Worm (Caenorhabditis elegans) whole organism, young adult: ENCODE results near the gene alh-7.

Experiments
- B0035.1 ChIP-seq: sonication (generic microtip); optimal IDR thresholded peaks from 2 replicates; lab custom pipeline; 2016; ENCODE audit warnings: missing genetic modification characterization, mild to moderate bottlenecking, missing compliant biosample characterization, missing genotype, missing genetic modification reagents
- D2030.7 ChIP-seq: fragments of 200-800 bp; sonication (Bioruptor generic); IDR thresholded peaks from 2 replicates; pipeline ENCODE4 v1.3.6; 2022; ENCODE audit warnings: missing genetic modification reagents, missing genetic modification characterization, missing compliant biosample characterization
- F23B12.7 ChIP-seq: sonication (generic microtip); optimal IDR thresholded peaks from 2 replicates; lab custom pipeline; 2017; ENCODE audit warnings: missing genetic modification characterization, mild to moderate bottlenecking, missing compliant biosample characterization, antibody characterized with exemption, moderate library complexity; ENCODE audit not compliant: insufficient read depth
- F33H1.4 ChIP-seq: fragments of 200-800 bp; sonication (Bioruptor generic); IDR thresholded peaks from 2 replicates; pipeline ENCODE4 v1.3.6; 2022; ENCODE audit warnings: missing genetic modification reagents, missing genetic modification characterization, missing compliant biosample characterization
- F37B4.10 ChIP-seq: fragments of 200-800 bp; sonication (Bioruptor generic); IDR thresholded peaks from 2 replicates; pipeline ENCODE4 v1.3.6; 2022; ENCODE audit warnings: missing genetic modification characterization, missing compliant biosample characterization
- F57C9.4 ChIP-seq: sonication (generic microtip); optimal IDR thresholded peaks from 2 replicates; lab custom pipeline; 2017; ENCODE audit warnings: mild to moderate bottlenecking, missing genetic modification characterization, missing compliant biosample characterization
- K11D2.4 ChIP-seq: fragments of 200-800 bp; sonication (Bioruptor generic); IDR thresholded peaks from 2 replicates; pipeline ENCODE4 v1.3.6; 2022; ENCODE audit warnings: missing genetic modification reagents, missing genetic modification characterization, missing compliant biosample characterization
- K12H6.12 ChIP-seq: fragments of 200-800 bp; sonication (Bioruptor generic); optimal IDR thresholded peaks from 2 replicates; lab custom pipeline; 2018; ENCODE audit warnings: mild to moderate bottlenecking, missing genetic modification characterization, missing compliant biosample characterization
- T26A5.8 ChIP-seq: sonication (generic microtip); optimal IDR thresholded peaks from 2 replicates; lab custom pipeline; 2016; ENCODE audit warnings: missing genetic modification characterization, missing compliant biosample characterization
- Y56A3A.18 ChIP-seq: fragments of 200-800 bp; sonication (Bioruptor generic); IDR thresholded peaks from 2 replicates; pipeline ENCODE4 v1.3.6; 2022; ENCODE audit warnings: missing genetic modification reagents, missing genetic modification characterization, missing compliant biosample characterization
- Y95B8A.8 ChIP-seq: fragments of 200-800 bp; sonication (Bioruptor generic); IDR thresholded peaks from 2 replicates; pipeline ENCODE4 v1.3.6; 2022; ENCODE audit warnings: missing genetic modification reagents, missing genetic modification characterization, missing compliant biosample characterization
- ama-1 ChIP-seq, 3 experiments: fragments of 150-350 bp in 1 of 3; sonication (generic microtip) in 2 of 3; optimal IDR thresholded peaks; 2 replicates each; lab custom pipeline; 2014 to 2018; ENCODE audit warnings: missing biosample characterization in 2 of 3, missing genetic modification characterization in 2 of 3, missing genetic modification reagents in 2 of 3
- atf-7 ChIP-seq: sonication (generic microtip); optimal IDR thresholded peaks from 2 replicates; lab custom pipeline; 2017; ENCODE audit warnings: mild to moderate bottlenecking, missing genetic modification characterization, missing compliant biosample characterization
- attf-5 ChIP-seq: fragments of 200-800 bp; sonication (Bioruptor generic); optimal IDR thresholded peaks from 2 replicates; lab custom pipeline; 2018; ENCODE audit warnings: mild to moderate bottlenecking, missing genetic modification characterization, missing compliant biosample characterization
- bed-2 ChIP-seq: fragments of 200-800 bp; sonication (Bioruptor generic); IDR thresholded peaks from 2 replicates; pipeline ENCODE4 v1.3.6; 2022; ENCODE audit warnings: missing genetic modification reagents, missing genetic modification characterization, missing compliant biosample characterization
- cebp-2 ChIP-seq: fragments of 200-800 bp; sonication (Bioruptor generic); IDR thresholded peaks from 2 replicates; pipeline ENCODE4 v1.3.6; 2022; ENCODE audit warnings: missing genetic modification characterization, missing compliant biosample characterization
- chd-7 ChIP-seq: sonication (generic microtip); optimal IDR thresholded peaks from 2 replicates; lab custom pipeline; 2016; ENCODE audit warnings: mild to moderate bottlenecking, missing genetic modification characterization, moderate library complexity, missing compliant biosample characterization
- dox-1 ChIP-seq: fragments of 200-800 bp; sonication (Bioruptor generic); IDR thresholded peaks from 2 replicates; pipeline ENCODE4 v1.3.6; 2022; ENCODE audit warnings: missing genetic modification reagents, missing genetic modification characterization, missing compliant biosample characterization
- dpl-1 ChIP-seq: fragments of 150-350 bp; optimal IDR thresholded peaks from 2 replicates; lab custom pipeline; 2014; ENCODE audit warnings: missing biosample characterization, missing genetic modification reagents, missing genetic modification characterization
- him-1 ChIP-seq: sonication (generic microtip); optimal IDR thresholded peaks from 2 replicates; lab custom pipeline; 2016; ENCODE audit warnings: missing genotype, missing genetic modification reagents, missing genetic modification characterization, missing compliant biosample characterization
- hmg-20 ChIP-seq: fragments of 200-800 bp; sonication (Bioruptor generic); IDR thresholded peaks from 2 replicates; pipeline ENCODE4 v1.3.6; 2022; ENCODE audit warnings: missing genetic modification reagents, missing genetic modification characterization, missing compliant biosample characterization
- let-607 ChIP-seq, 2 experiments: fragments of 200-800 bp in 1 of 2; sonication (Bioruptor generic) in 1 of 2; sonication (generic microtip) in 1 of 2; optimal IDR thresholded peaks; 2 replicates each; lab custom pipeline; 2016 to 2018; ENCODE audit warnings: mild to moderate bottlenecking in 2 of 2, missing compliant biosample characterization in 2 of 2, missing genetic modification characterization in 2 of 2, moderate library complexity in 2 of 2, missing genotype in 1 of 2
- lin-35 ChIP-seq, 3 experiments: fragments of 150-350 bp in 2 of 3; sonication (generic microtip) in 1 of 3; optimal IDR thresholded peaks; 2 replicates each; lab custom pipeline; 2014 to 2018; ENCODE audit warnings: missing biosample characterization in 3 of 3, missing genetic modification characterization in 3 of 3, missing genetic modification reagents in 3 of 3
- lsl-1 ChIP-seq: fragments of 200-800 bp; sonication (Bioruptor generic); optimal IDR thresholded peaks from 2 replicates; lab custom pipeline; 2018; ENCODE audit warnings: mild to moderate bottlenecking, missing genetic modification characterization, moderate library complexity, missing compliant biosample characterization
- lsy-27 ChIP-seq: sonication (generic microtip); optimal IDR thresholded peaks from 2 replicates; lab custom pipeline; 2017; ENCODE audit warnings: missing genetic modification characterization, mild to moderate bottlenecking, missing compliant biosample characterization, antibody characterized with exemption, missing genotype, borderline replicate concordance; ENCODE audit not compliant: insufficient read depth
- madf-3 ChIP-seq: fragments of 200-800 bp; sonication (Bioruptor generic); IDR thresholded peaks from 2 replicates; pipeline ENCODE4 v1.3.6; 2022; ENCODE audit warnings: missing genetic modification reagents, missing genetic modification characterization, missing compliant biosample characterization
- madf-6 ChIP-seq: fragments of 200-800 bp; sonication (Bioruptor generic); IDR thresholded peaks from 2 replicates; pipeline ENCODE4 v1.3.6; 2022; ENCODE audit warnings: missing genetic modification reagents, missing genetic modification characterization, missing compliant biosample characterization
- mcd-1 ChIP-seq: fragments of 200-800 bp; sonication (Bioruptor generic); IDR thresholded peaks from 2 replicates; pipeline ENCODE4 v1.3.6; 2022; ENCODE audit warnings: missing genetic modification reagents, missing genetic modification characterization, missing compliant biosample characterization
- nfya-1 ChIP-seq: sonication (generic microtip); optimal IDR thresholded peaks from 2 replicates; lab custom pipeline; 2017; ENCODE audit warnings: antibody characterized with exemption, missing compliant biosample characterization, missing genetic modification characterization, borderline replicate concordance; ENCODE audit not compliant: insufficient read depth
- nfya-2 ChIP-seq: fragments of 200-800 bp; sonication (Bioruptor generic); IDR thresholded peaks from 2 replicates; pipeline ENCODE4 v1.3.6; 2022; ENCODE audit warnings: missing genetic modification reagents, missing genetic modification characterization, missing compliant biosample characterization
- nhr-179 ChIP-seq: sonication (generic microtip); optimal IDR thresholded peaks from 2 replicates; lab custom pipeline; 2016; ENCODE audit warnings: mild to moderate bottlenecking, missing genetic modification characterization, missing compliant biosample characterization
- nhr-80 ChIP-seq: sonication (generic microtip); optimal IDR thresholded peaks from 2 replicates; lab custom pipeline; 2016; ENCODE audit warnings: missing genetic modification characterization, missing compliant biosample characterization
- nhr-90 ChIP-seq: sonication (generic microtip); optimal IDR thresholded peaks from 2 replicates; lab custom pipeline; 2016; ENCODE audit warnings: missing genotype, mild to moderate bottlenecking, missing genetic modification characterization, missing compliant biosample characterization
- pbrm-1 ChIP-seq: fragments of 200-800 bp; sonication (Bioruptor generic); IDR thresholded peaks from 2 replicates; pipeline ENCODE4 v1.3.6; 2022; ENCODE audit warnings: missing genetic modification reagents, missing genetic modification characterization, missing compliant biosample characterization
- pha-4 ChIP-seq: fragments of 150-350 bp; sonication (generic microtip); optimal IDR thresholded peaks from 2 replicates; lab custom pipeline; 2014; ENCODE audit warnings: missing biosample characterization, missing genetic modification reagents, missing genetic modification characterization
- rcor-1 ChIP-seq: fragments of 200-800 bp; sonication (Bioruptor generic); IDR thresholded peaks from 2 replicates; pipeline ENCODE4 v1.3.6; 2022; ENCODE audit warnings: missing genetic modification reagents, missing genetic modification characterization, missing compliant biosample characterization
- sdz-38 ChIP-seq: sonication (generic microtip); optimal IDR thresholded peaks from 2 replicates; lab custom pipeline; 2016; ENCODE audit warnings: missing genotype, missing genetic modification characterization, missing compliant biosample characterization
- snpc-3.4 ChIP-seq: sonication (generic microtip); optimal IDR thresholded peaks from 2 replicates; lab custom pipeline; 2017; ENCODE audit warnings: missing genetic modification characterization, mild to moderate bottlenecking, missing compliant biosample characterization, antibody characterized with exemption, moderate library complexity, missing genotype, missing genetic modification reagents
- snpc-4 ChIP-seq, 5 experiments: fragments of 150-350 bp in 1 of 5; sonication (generic microtip) in 4 of 5; optimal IDR thresholded peaks; 2 replicates each; lab custom pipeline; 2014 to 2018; ENCODE audit warnings: missing genetic modification characterization in 5 of 5, missing biosample characterization in 3 of 5, antibody characterized with exemption in 2 of 5, mild to moderate bottlenecking in 2 of 5, missing compliant biosample characterization in 2 of 5, missing genotype in 2 of 5, moderate library complexity in 2 of 5, missing genetic modification reagents in 1 of 5
- somi-1 ChIP-seq: fragments of 200-800 bp; sonication (Bioruptor generic); optimal IDR thresholded peaks from 2 replicates; lab custom pipeline; 2018; ENCODE audit warnings: mild to moderate bottlenecking, missing genetic modification characterization, missing compliant biosample characterization
- tlf-1 ChIP-seq: fragments of 200-800 bp; sonication (Bioruptor generic); optimal IDR thresholded peaks from 2 replicates; lab custom pipeline; 2018; ENCODE audit warnings: mild to moderate bottlenecking, missing genetic modification characterization, missing compliant biosample characterization
- unc-62 ChIP-seq: fragments of 150-350 bp; optimal IDR thresholded peaks from 2 replicates; lab custom pipeline; 2014; ENCODE audit warnings: missing biosample characterization, missing genetic modification reagents, missing genetic modification characterization
- zfh-2 ChIP-seq: fragments of 200-800 bp; sonication (Bioruptor generic); conservative IDR thresholded peaks from 2 replicates; pipeline ENCODE4 v1.3.6; 2022; ENCODE audit warnings: missing genetic modification reagents, missing genetic modification characterization, missing compliant biosample characterization
- ztf-26 ChIP-seq: sonication (generic microtip); optimal IDR thresholded peaks from 2 replicates; lab custom pipeline; 2017; ENCODE audit warnings: missing genetic modification characterization, missing compliant biosample characterization
- ztf-6 ChIP-seq: fragments of 200-800 bp; sonication (Bioruptor generic); IDR thresholded peaks from 2 replicates; pipeline ENCODE4 v1.3.6; 2022; ENCODE audit warnings: missing genetic modification reagents, missing genetic modification characterization, missing compliant biosample characterization

Gene alh-7

ce11 chrII:13460592-13461395 is 30.8 kb downstream of the alh-7 start, which contains the start of gene pqn-27 (continued):
- peak; percentile 80 for TF ChIP-seq pha-4
- TF ChIP-seq lsl-1 (GFP tag; lab: Kevin White, UChicago), result peak; percentile 11
- no peak for TF ChIP-seq nhr-179
- TF ChIP-seq F37B4.10, result no peak
- TF ChIP-seq zfh-2 (GFP tag; lab: Robert Waterston, UW), result 0 out of 2 replicates have a peak, but pooled peaks have one; percentile 18
- peak; percentile 54 for TF ChIP-seq mcd-1 (GFP tag; lab: Robert Waterston, UW)
- TF ChIP-seq bed-2, result no peak
- TF ChIP-seq madf-3 (GFP tag; lab: Robert Waterston, UW), result no peak
- TF ChIP-seq cebp-2 (GFP tag; lab: Robert Waterston, UW), result no peak
- TF ChIP-seq snpc-4 (GFP tag; optimal IDR thresholded peaks at IDR 0.05; lab: Kevin White, UChicago), result no peak
- TF ChIP-seq snpc-4 (tag; optimal IDR thresholded peaks at IDR 0.05; lab: Kevin White, UChicago), result peak in 1 of 4 experiments; percentile 46
- peak; percentile 44; the same call in 1 of the 2 replicates for TF ChIP-seq rcor-1
- no peak for TF ChIP-seq unc-62 (GFP tag; lab: Kevin White, UChicago)
- TF ChIP-seq lsy-27 (tag; lab: Kevin White, UChicago), result no peak
- peak; percentile 85 for TF ChIP-seq ztf-26 (tag; lab: Kevin White, UChicago)
- TF ChIP-seq Y95B8A.8 (GFP tag; lab: Robert Waterston, UW), result peak; percentile 66; the same call in 1 of the 2 replicates
- TF ChIP-seq D2030.7 (GFP tag; lab: Robert Waterston, UW), result no peak
- peak; percentile 23 for TF ChIP-seq T26A5.8 (tag; lab: Kevin White, UChicago)
- no peak for TF ChIP-seq ztf-6 (GFP tag; lab: Robert Waterston, UW)
- peak; percentile 79; the same call in 1 of the 2 replicates for TF ChIP-seq Y56A3A.18 (GFP tag; lab: Robert Waterston, UW)
- TF ChIP-seq nfya-1 (tag; lab: Kevin White, UChicago), result no peak
- peak; percentile 58 for TF ChIP-seq somi-1 (GFP tag; lab: Kevin White, UChicago)
- TF ChIP-seq chd-7, result peak; percentile 62
- no peak for TF ChIP-seq dpl-1 (GFP tag; lab: Kevin White, UChicago)
- peak; percentile 56 for TF ChIP-seq tlf-1
- TF ChIP-seq dox-1 (GFP tag; lab: Robert Waterston, UW), result peak; percentile 46
- peak; percentile 97 for TF ChIP-seq ama-1 (optimal IDR thresholded peaks at IDR 0.05; lab: Kevin White, UChicago)
- peak in 1 of 2 experiments; percentile 39 for TF ChIP-seq ama-1 (GFP tag; optimal IDR thresholded peaks at IDR 0.05; lab: Kevin White, UChicago)
- TF ChIP-seq K12H6.12 (tag; lab: Kevin White, UChicago), result peak; percentile 71
- TF ChIP-seq atf-7 (tag; lab: Kevin White, UChicago), result peak; percentile 81
- no peak for TF ChIP-seq F33H1.4
- peak; percentile 44 for TF ChIP-seq attf-5 (GFP tag; lab: Kevin White, UChicago)
- no peak for TF ChIP-seq F57C9.4
- TF ChIP-seq snpc-3.4, result peak; percentile 8
- peak; percentile 50 for TF ChIP-seq F23B12.7 (tag; lab: Kevin White, UChicago)
- TF ChIP-seq nhr-80, result peak; percentile 36
- TF ChIP-seq him-1 (tag; lab: Kevin White, UChicago), result no peak
- TF ChIP-seq sdz-38, result no peak
- peak; percentile 52; the same call in 1 of the 2 replicates for TF ChIP-seq pbrm-1 (GFP tag; lab: Robert Waterston, UW)
- TF ChIP-seq madf-6 (GFP tag; lab: Robert Waterston, UW), result peak; percentile 68
- peak; percentile 40; the same call in 1 of the 2 replicates for TF ChIP-seq K11D2.4 (GFP tag; lab: Robert Waterston, UW)
- TF ChIP-seq B0035.1 (tag; lab: Kevin White, UChicago), result peak; percentile 32
- peak in 1 of 3 experiments; percentile 54 for TF ChIP-seq lin-35 (GFP tag; optimal IDR thresholded peaks at IDR 0.05; lab: Kevin White, UChicago)
- no peak for TF ChIP-seq nfya-2 (GFP tag; lab: Robert Waterston, UW)
- TF ChIP-seq nhr-90, result no peak
- TF ChIP-seq hmg-20 (GFP tag; lab: Robert Waterston, UW), result 0 out of 2 replicates have a peak, but pooled peaks have one; percentile 27
- TF ChIP-seq let-607 (tag; optimal IDR thresholded peaks at IDR 0.05; lab: Kevin White, UChicago), result no peak
